Worm (Caenorhabditis elegans) whole organism, L4 larva: ENCODE results near the gene F19B10.1.

Experiments used
- F10B5.3 ChIP-seq: sonication (generic microtip); optimal IDR thresholded peaks from 2 replicates; lab custom pipeline; 2016; ENCODE audit warnings: mild to moderate bottlenecking, missing genetic modification characterization, missing compliant biosample characterization
- F26F4.8 ChIP-seq: fragments of 200-800 bp; sonication (Bioruptor generic); conservative IDR thresholded peaks from 2 replicates; pipeline ENCODE4 v1.3.6; 2022; ENCODE audit warnings: missing genetic modification characterization, missing compliant biosample characterization
- F44E2.7 ChIP-seq: fragments of 200-800 bp; sonication (Bioruptor generic); IDR thresholded peaks from 2 replicates; pipeline ENCODE4 v2.1.2; 2022; ENCODE audit warnings: missing genetic modification characterization, missing compliant biosample characterization
- F49E8.2 ChIP-seq: sonication (generic microtip); optimal IDR thresholded peaks from 2 replicates; lab custom pipeline; 2016; ENCODE audit warnings: missing compliant biosample characterization, mild to moderate bottlenecking, missing genetic modification characterization, borderline replicate concordance
- T20F7.1 ChIP-seq: fragments of 200-800 bp; sonication (Bioruptor generic); optimal IDR thresholded peaks from 2 replicates; lab custom pipeline; 2018; ENCODE audit warnings: mild to moderate bottlenecking, missing genetic modification characterization, missing compliant biosample characterization
- Y105C5A.15 ChIP-seq: fragments of 200-800 bp; sonication (Bioruptor generic); IDR thresholded peaks from 2 replicates; pipeline ENCODE4 v1.3.6; 2022; ENCODE audit warnings: missing genetic modification characterization, missing compliant biosample characterization
- Y5F2A.4 ChIP-seq: fragments of 200-800 bp; sonication (Bioruptor generic); optimal IDR thresholded peaks from 2 replicates; lab custom pipeline; 2018; ENCODE audit warnings: mild to moderate bottlenecking, missing genetic modification characterization, missing compliant biosample characterization
- ZK337.2 ChIP-seq: fragments of 200-800 bp; sonication (Bioruptor generic); IDR thresholded peaks from 2 replicates; pipeline ENCODE4 v1.3.6; 2022; ENCODE audit warnings: missing genetic modification reagents, missing genetic modification characterization, missing compliant biosample characterization
- aly-2 ChIP-seq: sonication (generic microtip); optimal IDR thresholded peaks from 2 replicates; lab custom pipeline; 2018; ENCODE audit warnings: missing biosample characterization, missing genetic modification characterization
- ama-1 ChIP-seq: fragments of 150-350 bp; optimal IDR thresholded peaks from 2 replicates; lab custom pipeline; 2014; ENCODE audit warnings: inconsistent platforms, mixed read lengths
- attf-4 ChIP-seq: sonication (generic microtip); optimal IDR thresholded peaks from 3 replicates; lab custom pipeline; 2017; ENCODE audit warnings: missing biosample characterization, missing genetic modification characterization
- ceh-20 ChIP-seq: fragments of 200-800 bp; sonication (Bioruptor generic); IDR thresholded peaks from 2 replicates; pipeline ENCODE4 v1.3.6; 2022; ENCODE audit warnings: missing genetic modification reagents, missing genetic modification characterization, missing compliant biosample characterization
- ceh-32 ChIP-seq: sonication (generic microtip); optimal IDR thresholded peaks from 2 replicates; lab custom pipeline; 2016; ENCODE audit warnings: mild to moderate bottlenecking, missing genetic modification characterization, missing compliant biosample characterization; ENCODE audit not compliant: poor library complexity
- ceh-44 ChIP-seq: fragments of 200-800 bp; sonication (Bioruptor generic); IDR thresholded peaks from 2 replicates; pipeline ENCODE4 v1.3.6; 2022; ENCODE audit warnings: missing genetic modification reagents, missing genetic modification characterization, missing compliant biosample characterization
- cey-2 ChIP-seq: sonication (generic microtip); optimal IDR thresholded peaks from 3 replicates; lab custom pipeline; 2017; ENCODE audit warnings: missing genetic modification characterization, mild to moderate bottlenecking, missing compliant biosample characterization, antibody characterized with exemption, borderline replicate concordance; ENCODE audit not compliant: insufficient read depth
- daf-12 ChIP-seq: fragments of 150-350 bp; optimal IDR thresholded peaks from 2 replicates; lab custom pipeline; 2014; ENCODE audit warnings: missing biosample characterization, missing genetic modification reagents, missing genetic modification characterization
- daf-16 ChIP-seq, 3 experiments: sonication (generic microtip); optimal IDR thresholded peaks; 2 replicates each; lab custom pipeline; 2016 to 2017; ENCODE audit warnings: missing genetic modification characterization in 3 of 3, missing genetic modification reagents in 3 of 3, mild to moderate bottlenecking in 2 of 3, missing compliant biosample characterization in 2 of 3, missing biosample characterization in 1 of 3, moderate library complexity in 1 of 3
- dmd-6 ChIP-seq: fragments of 200-800 bp; sonication (Bioruptor generic); IDR thresholded peaks from 2 replicates; pipeline ENCODE4 v1.3.6; 2022; ENCODE audit warnings: missing genetic modification reagents, missing genetic modification characterization, missing compliant biosample characterization
- dmd-8 ChIP-seq: fragments of 200-800 bp; sonication (Bioruptor generic); IDR thresholded peaks from 2 replicates; pipeline ENCODE4 v1.3.6; 2022; ENCODE audit warnings: missing genetic modification characterization, missing compliant biosample characterization
- dpl-1 ChIP-seq: fragments of 150-350 bp; optimal IDR thresholded peaks from 2 replicates; lab custom pipeline; 2014; ENCODE audit warnings: missing biosample characterization, missing genetic modification reagents, missing genetic modification characterization
- dve-1 ChIP-seq: sonication (generic microtip); optimal IDR thresholded peaks from 2 replicates; lab custom pipeline; 2017; ENCODE audit warnings: antibody characterized with exemption, mild to moderate bottlenecking, missing genetic modification characterization, missing compliant biosample characterization; ENCODE audit not compliant: insufficient read depth
- egl-27 ChIP-seq: sonication (generic microtip); optimal IDR thresholded peaks from 3 replicates; lab custom pipeline; 2017; ENCODE audit warnings: missing biosample characterization, missing genetic modification reagents, missing genetic modification characterization
- fkh-10 ChIP-seq: fragments of 150-350 bp; optimal IDR thresholded peaks from 2 replicates; lab custom pipeline; 2014; ENCODE audit warnings: missing biosample characterization, missing genetic modification reagents, missing genetic modification characterization
- hif-1 ChIP-seq, 2 experiments: sonication (generic microtip); optimal IDR thresholded peaks; 2 replicates each; lab custom pipeline; 2016 to 2017; ENCODE audit warnings: missing compliant biosample characterization in 2 of 2, missing genetic modification characterization in 2 of 2, missing genetic modification reagents in 2 of 2, missing genotype in 2 of 2, mild to moderate bottlenecking in 1 of 2
- hlh-30 ChIP-seq: sonication (generic microtip); optimal IDR thresholded peaks from 2 replicates; lab custom pipeline; 2017; ENCODE audit warnings: antibody characterized with exemption, mild to moderate bottlenecking, missing genetic modification characterization, missing compliant biosample characterization; ENCODE audit not compliant: insufficient read depth
- lin-1 ChIP-seq: fragments of 200-800 bp; sonication (Bioruptor generic); IDR thresholded peaks from 2 replicates; pipeline ENCODE4 v1.3.6; 2022; ENCODE audit warnings: missing genetic modification reagents, missing genetic modification characterization, missing compliant biosample characterization
- lin-13 ChIP-seq: fragments of 150-350 bp; optimal IDR thresholded peaks from 2 replicates; lab custom pipeline; 2014; ENCODE audit warnings: missing biosample characterization, missing genetic modification reagents, missing genetic modification characterization
- lin-15B ChIP-seq: fragments of 150-350 bp; sonication (generic microtip); optimal IDR thresholded peaks from 3 replicates; lab custom pipeline; 2014; ENCODE audit warnings: missing biosample characterization, missing genetic modification characterization
- lin-38 ChIP-seq: fragments of 200-800 bp; sonication (Bioruptor generic); IDR thresholded peaks from 2 replicates; pipeline ENCODE4 v1.3.6; 2022; ENCODE audit warnings: missing genetic modification reagents, missing genetic modification characterization, missing compliant biosample characterization
- mdl-1 ChIP-seq, 2 experiments: fragments of 150-350 bp in 1 of 2; sonication (generic microtip) in 1 of 2; optimal IDR thresholded peaks; 2 replicates each; lab custom pipeline; 2014 to 2017; ENCODE audit warnings: missing biosample characterization in 2 of 2, missing genetic modification characterization in 2 of 2
- mxl-2 ChIP-seq: fragments of 200-800 bp; sonication (Bioruptor generic); conservative IDR thresholded peaks from 2 replicates; pipeline ENCODE4 v1.3.6; 2022; ENCODE audit warnings: missing genetic modification reagents, missing genetic modification characterization, missing compliant biosample characterization
- nhr-11 ChIP-seq: fragments of 150-350 bp; optimal IDR thresholded peaks from 2 replicates; lab custom pipeline; 2014; ENCODE audit warnings: missing biosample characterization, missing genetic modification characterization
- nhr-41 ChIP-seq: fragments of 200-800 bp; sonication (Bioruptor generic); IDR thresholded peaks from 2 replicates; pipeline ENCODE4 v1.3.6; 2022; ENCODE audit warnings: missing genetic modification reagents, missing genetic modification characterization, missing compliant biosample characterization
- nhr-42 ChIP-seq: fragments of 200-800 bp; sonication (Bioruptor generic); IDR thresholded peaks from 2 replicates; pipeline ENCODE4 v1.3.6; 2022; ENCODE audit warnings: missing genetic modification characterization, missing compliant biosample characterization
- nhr-6 ChIP-seq: fragments of 150-350 bp; optimal IDR thresholded peaks from 2 replicates; lab custom pipeline; 2014; ENCODE audit warnings: missing biosample characterization, missing genetic modification characterization
- nhr-77 ChIP-seq: fragments of 150-350 bp; optimal IDR thresholded peaks from 2 replicates; lab custom pipeline; 2014; ENCODE audit warnings: missing biosample characterization, missing genetic modification characterization
- pha-4 ChIP-seq, 2 experiments: fragments of 150-350 bp in 1 of 2; fragments of 200-800 bp in 1 of 2; sonication (Bioruptor generic) in 1 of 2; IDR thresholded peaks in 1 of 2; optimal IDR thresholded peaks in 1 of 2; 2 replicates each; pipeline versions ENCODE4 v1.3.6 to Lab custom; 2014 to 2022; ENCODE audit warnings: missing genetic modification characterization in 2 of 2, missing genetic modification reagents in 2 of 2, missing biosample characterization in 1 of 2, missing compliant biosample characterization in 1 of 2
- php-3 ChIP-seq: fragments of 200-800 bp; sonication (Bioruptor generic); IDR thresholded peaks from 2 replicates; pipeline ENCODE4 v1.3.6; 2022; ENCODE audit warnings: missing genetic modification reagents, missing genetic modification characterization, missing compliant biosample characterization
- pqm-1 ChIP-seq: sonication (generic microtip); optimal IDR thresholded peaks from 2 replicates; lab custom pipeline; 2017; ENCODE audit warnings: missing biosample characterization, missing genetic modification characterization
- saeg-2 ChIP-seq: fragments of 200-800 bp; sonication (Bioruptor generic); IDR thresholded peaks from 2 replicates; pipeline ENCODE4 v1.3.6; 2022; ENCODE audit warnings: missing genetic modification reagents, missing genetic modification characterization, missing compliant biosample characterization
- skn-1 ChIP-seq: fragments of 150-350 bp; optimal IDR thresholded peaks from 2 replicates; lab custom pipeline; 2014; ENCODE audit warnings: missing biosample characterization, missing genetic modification characterization
- snpc-1.2 ChIP-seq: fragments of 200-800 bp; sonication (Bioruptor generic); IDR thresholded peaks from 2 replicates; pipeline ENCODE4 v1.3.6; 2022; ENCODE audit warnings: missing genetic modification reagents, missing genetic modification characterization, missing compliant biosample characterization
- snpc-4 ChIP-seq: fragments of 150-350 bp; optimal IDR thresholded peaks from 2 replicates; lab custom pipeline; 2014; ENCODE audit warnings: missing biosample characterization, missing genetic modification characterization
- spr-1 ChIP-seq: sonication (generic microtip); optimal IDR thresholded peaks from 2 replicates; lab custom pipeline; 2016; ENCODE audit warnings: mild to moderate bottlenecking, missing genetic modification characterization, missing compliant biosample characterization
- unc-130 ChIP-seq: sonication (generic microtip); optimal IDR thresholded peaks from 2 replicates; lab custom pipeline; 2016; ENCODE audit warnings: missing genetic modification reagents, missing genetic modification characterization, missing compliant biosample characterization
- unc-39 ChIP-seq: sonication (generic microtip); optimal IDR thresholded peaks from 2 replicates; lab custom pipeline; 2017; ENCODE audit warnings: missing biosample characterization, missing genetic modification characterization
- unc-62 ChIP-seq, 3 experiments: fragments of 150-350 bp in 1 of 3; sonication (generic microtip); optimal IDR thresholded peaks in 2 of 3; peaks in 1 of 3; 1 replicate in 1 of 3; 2 replicates in 2 of 3; lab custom pipeline; 2014 to 2017; ENCODE audit warnings: missing biosample characterization in 3 of 3, missing genetic modification characterization in 3 of 3, missing genetic modification reagents in 3 of 3, missing genotype in 1 of 3
- vab-7 ChIP-seq: fragments of 200-800 bp; sonication (Bioruptor generic); IDR thresholded peaks from 2 replicates; pipeline ENCODE4 v1.3.6; 2022; ENCODE audit warnings: missing genetic modification reagents, missing genetic modification characterization, missing compliant biosample characterization
- zip-11 ChIP-seq: fragments of 200-800 bp; sonication (Bioruptor generic); IDR thresholded peaks from 2 replicates; pipeline ENCODE4 v1.3.6; 2022; ENCODE audit warnings: missing genetic modification characterization, missing compliant biosample characterization
- ztf-7 ChIP-seq: fragments of 150-350 bp; optimal IDR thresholded peaks from 2 replicates; lab custom pipeline; 2014; ENCODE audit warnings: missing biosample characterization, missing genetic modification characterization

Gene F19B10.1

ce11 chrII:3682770-3683234, at the start of gene F19B10.1 (continued):
- TF ChIP-seq ceh-44 (GFP tag; lab: Robert Waterston, UW) (no peak), pqm-1 (tag; lab: Kevin White, UChicago) (peak; percentile 3), unc-39 (no peak), nhr-11 (no peak), dmd-6 (peak; percentile 63), skn-1 (no peak), T20F7.1 (no peak), F44E2.7 (GFP tag; lab: Robert Waterston, UW) (no peak), lin-38 (GFP tag; lab: Robert Waterston, UW) (no peak), ZK337.2 (GFP tag; lab: Robert Waterston, UW) (no peak), F10B5.3 (tag; lab: Kevin White, UChicago) (no peak), lin-15B (tag; lab: Kevin White, UChicago) (no peak), nhr-77 (tag; lab: Kevin White, UChicago) (peak; percentile 8), ceh-20 (GFP tag; lab: Robert Waterston, UW) (peak; percentile 24; the same call in 1 of the 2 replicates), aly-2 (tag; lab: Kevin White, UChicago) (no peak), cey-2 (no peak), mdl-1 (tag; optimal IDR thresholded peaks at IDR 0.05; lab: Kevin White, UChicago) (peak in 1 of 2 experiments; percentile 66), vab-7 (GFP tag; lab: Robert Waterston, UW) (no peak), dmd-8 (GFP tag; lab: Robert Waterston, UW) (no peak), snpc-4 (tag; lab: Kevin White, UChicago) (no peak), dve-1 (tag; lab: Kevin White, UChicago) (no peak), php-3 (GFP tag; lab: Robert Waterston, UW) (no peak), F26F4.8 (GFP tag; lab: Robert Waterston, UW) (no peak), ceh-32 (tag; lab: Kevin White, UChicago) (no peak), unc-62 (GFP tag; optimal IDR thresholded peaks at IDR 0.05 in 1 of 2; lab: Kevin White, UChicago) (peak in 1 of 2 experiments; percentile 79), unc-62 (tag; optimal IDR thresholded peaks at IDR 0.05; lab: Kevin White, UChicago) (no peak), nhr-41 (GFP tag; lab: Robert Waterston, UW) (no peak), hif-1 (tag; optimal IDR thresholded peaks at IDR 0.05; lab: Kevin White, UChicago) (no peak), Y105C5A.15 (GFP tag; lab: Robert Waterston, UW) (no peak), Y5F2A.4 (GFP tag; lab: Kevin White, UChicago) (no peak), dpl-1 (GFP tag; lab: Kevin White, UChicago) (peak; percentile 93), fkh-10 (no peak), daf-12 (tag; lab: Kevin White, UChicago) (no peak), egl-27 (tag; lab: Kevin White, UChicago) (no peak), ztf-7 (tag; lab: Kevin White, UChicago) (no peak), attf-4 (tag; lab: Kevin White, UChicago) (no peak), saeg-2 (GFP tag; lab: Robert Waterston, UW) (no peak), lin-13 (GFP tag; lab: Kevin White, UChicago) (peak; percentile 41), ama-1 (lab: Kevin White, UChicago) (no peak), daf-16 (GFP tag; optimal IDR thresholded peaks at IDR 0.05; lab: Kevin White, UChicago) (no peak), daf-16 (tag; optimal IDR thresholded peaks at IDR 0.05; lab: Kevin White, UChicago) (no peak), mxl-2 (GFP tag; lab: Robert Waterston, UW) (no peak), nhr-42 (GFP tag; lab: Robert Waterston, UW) (no peak), hlh-30 (peak; percentile 100), zip-11 (GFP tag; lab: Robert Waterston, UW) (no peak), lin-1 (GFP tag; lab: Robert Waterston, UW) (no peak), unc-130 (no peak), nhr-6 (no peak), pha-4 (GFP tag; IDR thresholded peaks at IDR 0.05; lab: Robert Waterston, UW) (no peak), pha-4 (tag; optimal IDR thresholded peaks at IDR 0.05; lab: Kevin White, UChicago) (no peak), spr-1 (tag; lab: Kevin White, UChicago) (no peak), snpc-1.2 (GFP tag; lab: Robert Waterston, UW) (no peak), F49E8.2 (tag; lab: Kevin White, UChicago) (no peak)
